Worm (Caenorhabditis elegans): ENCODE data around the gene fbxc-27.

ce11 chrII:884204-884603 lies 25.4 kb upstream of the fbxc-27 start:
- no peak for TF ChIP-seq tab-1 (GFP tag; IDR thresholded peaks at IDR 0.05)
- TF ChIP-seq ref-1 (GFP tag; conservative IDR thresholded peaks at IDR 0.05): no peak
- no peak for TF ChIP-seq flt-1 (GFP tag; IDR thresholded peaks at IDR 0.05)
- TF ChIP-seq ztf-23 (GFP tag; IDR thresholded peaks at IDR 0.05): no peak
- TF ChIP-seq med-1 (GFP tag; optimal IDR thresholded peaks at IDR 0.05; ENCODE audit: insufficient read depth): no peak
- TF ChIP-seq ztf-29 (GFP tag; IDR thresholded peaks at IDR 0.05): no peak
- no peak for TF ChIP-seq klf-2 (GFP tag; conservative IDR thresholded peaks at IDR 0.05)
- no peak for TF ChIP-seq cog-1 (tag; optimal IDR thresholded peaks at IDR 0.05)
